Fruit fly (Drosophila melanogaster) whole organism, embryonic: ENCODE measurements around the gene CG15877.

Source experiments
- B-H1 ChIP-seq: fragments of 200-800 bp; sonication (Bioruptor generic); IDR thresholded peaks from 3 replicates; pipeline ENCODE4 v1.3.6; 2022; ENCODE audit warnings: missing biosample characterization, missing genetic modification characterization
- B-H2 ChIP-seq: fragments of 200-800 bp; sonication (Bioruptor generic); optimal IDR thresholded peaks from 2 replicates; lab custom pipeline; 2018; ENCODE audit warnings: missing biosample characterization, mild to moderate bottlenecking, missing genetic modification characterization
- CG10209 ChIP-seq: fragments of 200-800 bp; sonication (Bioruptor generic); optimal IDR thresholded peaks from 3 replicates; lab custom pipeline; 2017; ENCODE audit warnings: missing biosample characterization, mild to moderate bottlenecking, missing genetic modification characterization, missing genetic modification reagents
- CG10565 ChIP-seq: fragments of 200-800 bp; sonication (Bioruptor generic); optimal IDR thresholded peaks from 3 replicates; lab custom pipeline; 2016; ENCODE audit warnings: missing biosample characterization, mild to moderate bottlenecking, missing genetic modification characterization
- CG11093 ChIP-seq: fragments of 200-800 bp; sonication (Bioruptor generic); IDR thresholded peaks from 3 replicates; pipeline ENCODE4 v1.3.6; 2022; ENCODE audit warnings: missing biosample characterization, missing genetic modification characterization
- CG11456 ChIP-seq: fragments of 200-800 bp; sonication (Bioruptor generic); IDR thresholded peaks from 3 replicates; pipeline ENCODE4 v1.3.6; 2022; ENCODE audit warnings: missing biosample characterization, missing genetic modification characterization
- CG1233 ChIP-seq: fragments of 200-800 bp; sonication (Bioruptor generic); optimal IDR thresholded peaks from 4 replicates; lab custom pipeline; 2018; ENCODE audit warnings: missing biosample characterization, mild to moderate bottlenecking, missing genetic modification characterization
- CG12744 ChIP-seq: fragments of 200-800 bp; sonication (Bioruptor generic); optimal IDR thresholded peaks from 2 replicates; lab custom pipeline; 2016; ENCODE audit warnings: missing biosample characterization, missing genetic modification characterization
- CG14050 ChIP-seq: fragments of 200-800 bp; sonication (Bioruptor generic); IDR thresholded peaks from 3 replicates; pipeline ENCODE4 v1.3.6; 2022; ENCODE audit warnings: missing biosample characterization, missing genetic modification characterization
- CG14860 ChIP-seq: fragments of 200-800 bp; sonication (Bioruptor generic); IDR thresholded peaks from 3 replicates; pipeline ENCODE4 v1.3.6; 2022; ENCODE audit warnings: missing biosample characterization, missing genetic modification characterization; ENCODE audit not compliant: partially characterized antibody
- CG15269 ChIP-seq: fragments of 200-800 bp; sonication (Bioruptor generic); optimal IDR thresholded peaks from 2 replicates; lab custom pipeline; 2018; ENCODE audit warnings: missing biosample characterization, mild to moderate bottlenecking, missing genetic modification characterization, moderate library complexity
- CG1529 ChIP-seq: fragments of 200-800 bp; sonication (Bioruptor generic); optimal IDR thresholded peaks from 3 replicates; lab custom pipeline; 2018; ENCODE audit warnings: missing biosample characterization, missing genetic modification characterization
- CG1647 ChIP-seq: fragments of 200-800 bp; sonication (Bioruptor generic); optimal IDR thresholded peaks from 3 replicates; lab custom pipeline; 2016; ENCODE audit warnings: missing biosample characterization, missing genetic modification characterization
- CG17361 ChIP-seq: fragments of 200-800 bp; sonication (Bioruptor generic); IDR thresholded peaks from 3 replicates; pipeline ENCODE4 v1.3.6; 2022; ENCODE audit warnings: missing biosample characterization, missing genetic modification characterization
- CG17829 ChIP-seq: fragments of 200-800 bp; optimal IDR thresholded peaks from 2 replicates; lab custom pipeline; 2019; ENCODE audit warnings: missing biosample characterization, mild to moderate bottlenecking, missing genetic modification characterization, moderate library complexity
- CG18011 ChIP-seq: fragments of 200-800 bp; sonication (Bioruptor generic); optimal IDR thresholded peaks from 2 replicates; lab custom pipeline; 2017; ENCODE audit warnings: missing biosample characterization, missing genetic modification characterization, mild to moderate bottlenecking, moderate library complexity, missing genotype
- CG1832 ChIP-seq: fragments of 200-800 bp; sonication (Bioruptor generic); optimal IDR thresholded peaks from 2 replicates; lab custom pipeline; 2017; ENCODE audit warnings: missing biosample characterization, mild to moderate bottlenecking, missing genetic modification characterization, inconsistent platforms
- CG18619 ChIP-seq: fragments of 200-800 bp; sonication (Bioruptor generic); optimal IDR thresholded peaks from 3 replicates; lab custom pipeline; 2017; ENCODE audit warnings: missing biosample characterization, mild to moderate bottlenecking, missing genetic modification characterization
- CG2202 ChIP-seq: fragments of 200-800 bp; sonication (Bioruptor generic); optimal IDR thresholded peaks from 2 replicates; lab custom pipeline; 2018; ENCODE audit warnings: missing biosample characterization, mild to moderate bottlenecking, missing genetic modification characterization
- CG31365 ChIP-seq: fragments of 200-800 bp; sonication (Bioruptor generic); optimal IDR thresholded peaks from 2 replicates; lab custom pipeline; 2018; ENCODE audit warnings: missing biosample characterization, mild to moderate bottlenecking, missing genetic modification characterization
- CG4328 ChIP-seq: fragments of 200-800 bp; sonication (Bioruptor generic); optimal IDR thresholded peaks from 3 replicates; lab custom pipeline; 2017; ENCODE audit warnings: missing biosample characterization, missing genetic modification reagents, missing genetic modification characterization
- CG6689 ChIP-seq: fragments of 200-800 bp; sonication (Bioruptor generic); IDR thresholded peaks from 2 replicates; pipeline ENCODE4 v1.3.6; 2022; ENCODE audit warnings: missing biosample characterization, missing genetic modification characterization
- CG6765 ChIP-seq: fragments of 200-800 bp; sonication (Bioruptor generic); optimal IDR thresholded peaks from 3 replicates; lab custom pipeline; 2017; ENCODE audit warnings: missing biosample characterization, mild to moderate bottlenecking, missing genetic modification characterization
- CG7357 ChIP-seq: fragments of 200-800 bp; sonication (Bioruptor generic); IDR thresholded peaks from 3 replicates; pipeline ENCODE4 v1.3.6; 2022; ENCODE audit warnings: missing biosample characterization, missing genetic modification characterization
- CG8924 ChIP-seq: fragments of 200-800 bp; optimal IDR thresholded peaks from 3 replicates; lab custom pipeline; 2019; ENCODE audit warnings: missing biosample characterization, mild to moderate bottlenecking, missing genetic modification characterization, moderate library complexity
- CG9609 ChIP-seq: fragments of 200-800 bp; sonication (Bioruptor generic); optimal IDR thresholded peaks from 3 replicates; lab custom pipeline; 2016; ENCODE audit warnings: missing biosample characterization, missing genetic modification characterization
- CTCF ChIP-seq: fragments of 200-800 bp; sonication (Bioruptor generic); optimal IDR thresholded peaks from 2 replicates; lab custom pipeline; 2017; ENCODE audit warnings: missing biosample characterization, mild to moderate bottlenecking, missing genetic modification characterization, moderate library complexity
- D19A ChIP-seq: fragments of 200-800 bp; optimal IDR thresholded peaks from 3 replicates; lab custom pipeline; 2019; ENCODE audit warnings: missing biosample characterization, mild to moderate bottlenecking, missing genetic modification characterization, moderate library complexity
- Dbx ChIP-seq: fragments of 200-800 bp; sonication (Bioruptor generic); IDR thresholded peaks from 3 replicates; pipeline ENCODE4 v1.3.6; 2022; ENCODE audit warnings: missing biosample characterization, missing genetic modification characterization
- Dip2 ChIP-seq: fragments of 200-800 bp; sonication (Bioruptor generic); IDR thresholded peaks from 2 replicates; pipeline ENCODE4 v1.3.6; 2022; ENCODE audit warnings: missing biosample characterization, missing genetic modification characterization
- NC2β ChIP-seq: fragments of 200-800 bp; sonication (Bioruptor generic); optimal IDR thresholded peaks from 2 replicates; lab custom pipeline; 2016; ENCODE audit warnings: missing biosample characterization, missing genetic modification characterization
- Neu2 ChIP-seq: fragments of 200-800 bp; sonication (Bioruptor generic); optimal IDR thresholded peaks from 3 replicates; lab custom pipeline; 2016; ENCODE audit warnings: missing biosample characterization, missing genetic modification characterization, borderline replicate concordance
- Opbp ChIP-seq: fragments of 200-800 bp; sonication (Bioruptor generic); IDR thresholded peaks from 3 replicates; pipeline ENCODE4 v1.3.6; 2022; ENCODE audit warnings: missing biosample characterization, missing genetic modification characterization; ENCODE audit not compliant: partially characterized antibody
- ab ChIP-seq: fragments of 200-800 bp; sonication (Bioruptor generic); optimal IDR thresholded peaks from 2 replicates; lab custom pipeline; 2016; ENCODE audit warnings: missing biosample characterization, missing genetic modification characterization
- aop ChIP-seq: fragments of 200-800 bp; sonication (Bioruptor generic); IDR thresholded peaks from 2 replicates; pipeline ENCODE4 v1.3.6; 2022; ENCODE audit warnings: missing biosample characterization, missing genetic modification characterization
- ato ChIP-seq: fragments of 200-800 bp; sonication (Bioruptor generic); IDR thresholded peaks from 2 replicates; pipeline ENCODE4 v1.3.6; 2022; ENCODE audit warnings: missing biosample characterization, missing genetic modification characterization; ENCODE audit not compliant: partially characterized antibody
- bab2 ChIP-seq: fragments of 200-800 bp; sonication (Bioruptor generic); optimal IDR thresholded peaks from 2 replicates; lab custom pipeline; 2016; ENCODE audit warnings: missing biosample characterization, missing genetic modification characterization
- ci ChIP-seq: fragments of 200-800 bp; sonication (Bioruptor generic); IDR thresholded peaks from 3 replicates; pipeline ENCODE4 v1.3.6; 2022; ENCODE audit warnings: missing biosample characterization, missing genetic modification characterization
- crol ChIP-seq: fragments of 200-800 bp; sonication (Bioruptor generic); IDR thresholded peaks from 2 replicates; pipeline ENCODE4 v1.3.6; 2022; ENCODE audit warnings: missing biosample characterization, missing genetic modification characterization
- dysf ChIP-seq: fragments of 200-800 bp; sonication (Bioruptor generic); IDR thresholded peaks from 3 replicates; pipeline ENCODE4 v1.3.6; 2022; ENCODE audit warnings: missing biosample characterization, missing genetic modification characterization
- esg ChIP-seq: fragments of 200-800 bp; sonication (Bioruptor generic); conservative IDR thresholded peaks from 2 replicates; pipeline ENCODE4 v1.3.6; 2022; ENCODE audit warnings: missing biosample characterization, missing genetic modification characterization
- eve ChIP-seq, 2 experiments: fragments of >200 bp; optimal IDR thresholded peaks; 2 replicates each; lab custom pipeline; 2017; ENCODE audit warnings: missing biosample characterization in 2 of 2, missing genetic modification characterization in 2 of 2
- exex ChIP-seq: fragments of 200-800 bp; sonication (Bioruptor generic); optimal IDR thresholded peaks from 4 replicates; lab custom pipeline; 2018; ENCODE audit warnings: missing biosample characterization, mild to moderate bottlenecking, missing genetic modification characterization, moderate library complexity
- kni ChIP-seq: fragments of 200-800 bp; sonication (Bioruptor generic); optimal IDR thresholded peaks from 3 replicates; lab custom pipeline; 2017; ENCODE audit warnings: mild to moderate bottlenecking, missing biosample characterization, missing genetic modification reagents, missing genetic modification characterization
- odd ChIP-seq: fragments of 200-800 bp; sonication (Bioruptor generic); optimal IDR thresholded peaks from 2 replicates; lab custom pipeline; 2017; ENCODE audit warnings: missing biosample characterization, mild to moderate bottlenecking, missing genetic modification characterization
- pnt ChIP-seq: fragments of 200-800 bp; sonication (Bioruptor generic); optimal IDR thresholded peaks from 3 replicates; lab custom pipeline; 2016; ENCODE audit warnings: missing biosample characterization, missing genetic modification characterization
- pzg ChIP-seq: fragments of 200-800 bp; sonication (Bioruptor generic); optimal IDR thresholded peaks from 3 replicates; lab custom pipeline; 2018; ENCODE audit warnings: missing biosample characterization, mild to moderate bottlenecking, missing genetic modification characterization, moderate library complexity
- schlank ChIP-seq: fragments of 200-800 bp; sonication (Bioruptor generic); optimal IDR thresholded peaks from 2 replicates; lab custom pipeline; 2018; ENCODE audit warnings: missing biosample characterization, mild to moderate bottlenecking, missing genetic modification characterization
- slbo ChIP-seq: fragments of 200-800 bp; sonication (Bioruptor generic); IDR thresholded peaks from 2 replicates; pipeline ENCODE4 v1.3.6; 2022; ENCODE audit warnings: missing biosample characterization, missing genetic modification characterization
- stwl ChIP-seq: fragments of 200-800 bp; sonication (Bioruptor generic); optimal IDR thresholded peaks from 3 replicates; lab custom pipeline; 2018; ENCODE audit warnings: missing biosample characterization, mild to moderate bottlenecking, missing genetic modification characterization, moderate library complexity
- zen ChIP-seq: fragments of 200-800 bp; sonication (Bioruptor generic); optimal IDR thresholded peaks from 3 replicates; lab custom pipeline; 2018; ENCODE audit warnings: missing biosample characterization, mild to moderate bottlenecking, missing genetic modification characterization, moderate library complexity

Gene CG15877

dm6 chr3L:2417399-2418040, 40.2 kb upstream of the CG15877 start (continued):
- TF ChIP-seq CG9609 (no peak), CG7357 (GFP tag; lab: Robert Waterston, UW) (peak; percentile 45; the same call in 1 of the 3 replicates), CG6689 (peak; percentile 61), aop (GFP tag; lab: Robert Waterston, UW) (no peak), schlank (no peak), CG10565 (GFP tag; lab: Kevin White, UChicago) (no peak), kni (GFP tag; lab: Kevin White, UChicago) (no peak), CG1233 (GFP tag; lab: Kevin White, UChicago) (peak; percentile 63), odd (GFP tag; lab: Kevin White, UChicago) (peak; percentile 73), Opbp (no peak), B-H1 (peak; percentile 35; the same call in 1 of the 3 replicates), CG10209 (GFP tag; lab: Kevin White, UChicago) (peak; percentile 83), CG12744 (GFP tag; lab: Kevin White, UChicago) (no peak), CG1529 (peak; percentile 72), CG11456 (no peak), CG14050 (no peak), pzg (GFP tag; lab: Kevin White, UChicago) (no peak), CG15269 (peak; percentile 84), CTCF (no peak), CG2202 (tag; lab: Kevin White, UChicago) (peak; percentile 9), stwl (no peak), pnt (GFP tag; lab: Kevin White, UChicago) (no peak), eve (GFP tag; optimal IDR thresholded peaks at IDR 0.05; lab: Kevin White, UChicago) (peak in 1 of 2 experiments; percentile 78), NC2β (GFP tag; lab: Kevin White, UChicago) (no peak), ci (0 out of 3 replicates have a peak, but pooled peaks have one; percentile 16), Dip2 (GFP tag; lab: Robert Waterston, UW) (no peak), dysf (GFP tag; lab: Robert Waterston, UW) (peak; percentile 77), slbo (peak; percentile 55), D19A (tag; lab: Kevin White, UChicago) (peak; percentile 73), crol (no peak), CG17361 (GFP tag; lab: Robert Waterston, UW) (peak; percentile 90), CG6765 (GFP tag; lab: Kevin White, UChicago) (peak; percentile 68), CG18619 (GFP tag; lab: Kevin White, UChicago) (peak; percentile 75), esg (GFP tag; lab: Robert Waterston, UW) (peak; percentile 61; the same call in 1 of the 2 replicates), CG11093 (GFP tag; lab: Robert Waterston, UW) (peak; percentile 36; the same call in 1 of the 3 replicates), B-H2 (no peak), Dbx (GFP tag; lab: Robert Waterston, UW) (no peak), ato (no peak), CG8924 (tag; lab: Kevin White, UChicago) (peak; percentile 83), CG17829 (tag; lab: Kevin White, UChicago) (peak; percentile 78), zen (tag; lab: Kevin White, UChicago) (peak; percentile 29), Neu2 (no peak), CG1647 (GFP tag; lab: Kevin White, UChicago) (no peak), CG31365 (tag; lab: Kevin White, UChicago) (no peak), CG18011 (GFP tag; lab: Kevin White, UChicago) (no peak), CG14860 (GFP tag; lab: Robert Waterston, UW) (no peak), exex (tag; lab: Kevin White, UChicago) (peak; percentile 9), CG1832 (GFP tag; lab: Kevin White, UChicago) (no peak), CG4328 (GFP tag; lab: Kevin White, UChicago) (peak; percentile 76), ab (GFP tag; lab: Kevin White, UChicago) (no peak), bab2 (GFP tag; lab: Kevin White, UChicago) (no peak)
